Worm (Caenorhabditis elegans): Measurements from ENCODE around the gene sahd-1.

Gene sahd-1

ce11 chrII:5500986-5501657 lies 13.6 kb downstream of the sahd-1 start, which contains the start of gene F12A10.8:
Gene F12A10.8 (minus strand): TSS chrII:5501064.
- no peak for TF ChIP-seq unc-62 (GFP tag; optimal IDR thresholded peaks at IDR 0.05)

- no peak for TF ChIP-seq unc-62 (GFP tag; optimal IDR thresholded peaks at IDR 0.05)
Observed at ce11 chrII:5500470-5500869, 14.3 kb downstream of the sahd-1 start, which contains the start of gene fzy-1. Gene fzy-1 (plus strand): TSS chrII:5500770.

ce11 chrII:5498156-5498739 lies 16.5 kb downstream of the sahd-1 start, which contains the start of the genes suex-1 and F12A10.9:
Gene suex-1 (minus strand): TSS chrII:5498256.
Gene F12A10.9 (plus strand): TSS chrII:5498689.
- no peak for TF ChIP-seq unc-62 (GFP tag; optimal IDR thresholded peaks at IDR 0.05)

ce11 chrII:5497541-5497940 lies 17.2 kb downstream of the sahd-1 start:
- TF ChIP-seq unc-62 (GFP tag; optimal IDR thresholded peaks at IDR 0.05): no peak

ce11 chrII:5496375-5496774 lies 18.4 kb downstream of the sahd-1 start, which contains the start of gene F12A10.1:
Gene F12A10.1 (plus strand): TSS chrII:5496540.
- no peak for TF ChIP-seq unc-62 (GFP tag; optimal IDR thresholded peaks at IDR 0.05)

ce11 chrII:5494405-5494804 lies 20.3 kb downstream of the sahd-1 start, which contains the start of gene F12A10.6:
Gene F12A10.6 (minus strand): TSS chrII:5494505.
- no peak for TF ChIP-seq unc-62 (GFP tag; optimal IDR thresholded peaks at IDR 0.05)

ce11 chrII:5487844-5488243 lies 26.9 kb downstream of the sahd-1 start, which contains the start of gene nep-5:
Gene nep-5 (plus strand): TSS chrII:5488144.
- TF ChIP-seq unc-62 (GFP tag; optimal IDR thresholded peaks at IDR 0.05): no peak

ce11 chrII:5481982-5482381 lies 32.8 kb downstream of the sahd-1 start, which contains the start of gene cal-8:
Gene cal-8 (minus strand): TSS chrII:5482041.
- no peak for TF ChIP-seq unc-62 (GFP tag; optimal IDR thresholded peaks at IDR 0.05)

- TF ChIP-seq unc-62 (GFP tag; optimal IDR thresholded peaks at IDR 0.05): no peak
Observed at ce11 chrII:5478318-5478717, 36.4 kb downstream of the sahd-1 start, which contains the start of gene F56D1.1. Gene F56D1.1 (plus strand): TSS chrII:5478618.

ce11 chrII:5474946-5475345 lies 39.8 kb downstream of the sahd-1 start, which contains the start of gene ilcr-2:
Gene ilcr-2 (plus strand): TSS chrII:5475246.
- no peak for TF ChIP-seq unc-62 (GFP tag; optimal IDR thresholded peaks at IDR 0.05)

- TF ChIP-seq unc-62 (GFP tag; optimal IDR thresholded peaks at IDR 0.05): no peak
Observed at ce11 chrII:5473946-5474423, 40.8 kb downstream of the sahd-1 start, which contains the start of gene mrps-16. Gene mrps-16 (plus strand): TSS chrII:5474373.

- no peak for TF ChIP-seq unc-62 (GFP tag; optimal IDR thresholded peaks at IDR 0.05)
Observed at ce11 chrII:5465729-5466408, 48.9 kb downstream of the sahd-1 start, which contains the start of gene clr-1. Gene clr-1 (plus strand): TSS chrII:5466358.

ce11 chrII:5463692-5464300 lies 50.9 kb downstream of the sahd-1 start:
- TF ChIP-seq unc-62 (GFP tag; optimal IDR thresholded peaks at IDR 0.05): no peak

- no peak for TF ChIP-seq unc-62 (GFP tag; optimal IDR thresholded peaks at IDR 0.05)
Observed at ce11 chrII:5460911-5461310, 53.8 kb downstream of the sahd-1 start.

ce11 chrII:5459534-5459933 lies 55.2 kb downstream of the sahd-1 start:
- no peak for TF ChIP-seq unc-62 (GFP tag; optimal IDR thresholded peaks at IDR 0.05)
